Fruit fly (Drosophila melanogaster): Measurements from ENCODE around the gene CG4678.

CG4678 gene

DNA sequence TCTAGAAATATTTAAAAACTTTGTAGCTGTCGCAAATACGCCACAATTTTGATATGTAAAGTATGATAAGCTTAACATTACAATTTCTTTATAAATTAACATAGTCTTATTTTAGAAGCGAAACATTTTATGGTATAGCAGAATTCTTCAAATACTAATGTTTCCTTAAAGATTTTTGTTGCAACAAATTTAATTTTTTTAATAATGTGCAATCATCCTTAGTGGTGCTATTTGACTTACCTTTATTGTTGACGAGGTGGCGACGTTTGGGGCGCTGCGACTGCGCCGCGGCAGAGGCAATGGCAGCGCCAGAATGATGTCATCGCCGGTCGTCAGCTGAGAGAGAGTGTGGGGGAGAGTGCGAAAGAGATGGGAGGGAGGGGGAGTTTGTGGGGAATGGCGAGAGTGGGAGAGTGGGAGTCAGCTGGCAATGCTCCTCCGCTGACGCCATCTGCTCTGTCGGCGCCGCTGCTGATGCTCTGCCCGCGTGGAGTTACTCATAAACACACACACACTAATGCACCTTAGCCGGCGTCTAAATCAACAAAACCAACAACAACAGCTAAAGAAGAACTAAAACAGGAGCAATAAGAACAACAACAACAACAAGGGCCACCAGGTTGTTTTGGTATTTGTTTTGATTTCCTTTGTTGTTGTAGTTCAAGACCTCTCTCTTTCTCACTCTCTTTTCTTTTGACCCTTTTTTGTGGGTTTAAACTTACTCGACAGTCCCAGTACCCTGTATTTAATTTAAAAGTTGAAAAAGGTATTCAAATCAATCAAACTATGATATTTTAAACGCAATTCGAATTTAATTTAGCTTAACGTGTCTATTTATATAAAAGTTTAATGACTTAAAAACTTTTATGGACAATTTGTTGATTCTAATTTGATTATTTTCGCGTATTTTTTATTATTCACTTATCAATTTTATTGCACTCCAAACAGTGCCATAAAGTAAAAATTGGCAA, 27.6 kb downstream of the CG4678 start (continued):
- TF ChIP-seq CG11456 (GFP tag; IDR thresholded peaks at IDR 0.05) (peak; percentile 53; the same call in 2 of the 3 replicates), CG1603 (tag; optimal IDR thresholded peaks at IDR 0.05) (no peak), Trl (optimal IDR thresholded peaks at IDR 0.05) (peak; percentile 36 to 39), Trl (GFP tag; optimal IDR thresholded peaks at IDR 0.05) (no peak), ranshi (GFP tag; IDR thresholded peaks at IDR 0.05) (no peak), CG7357 (GFP tag; IDR thresholded peaks at IDR 0.05) (peak; percentile 54; the same call in 2 of the 3 replicates), CG11085 (GFP tag; IDR thresholded peaks at IDR 0.05) (0 out of 2 replicates have a peak, but pooled peaks have one; percentile 32), CG6254 (GFP tag; optimal IDR thresholded peaks at IDR 0.05) (no peak), fru (optimal IDR thresholded peaks at IDR 0.05) (no peak), gt (GFP tag; IDR thresholded peaks at IDR 0.05) (no peak), CG8924 (tag; optimal IDR thresholded peaks at IDR 0.05) (peak; percentile 79), PHDP (tag; optimal IDR thresholded peaks at IDR 0.05) (peak; percentile 87), CG31224 (GFP tag; IDR thresholded peaks at IDR 0.05) (peak; percentile 35), pb (GFP tag; optimal IDR thresholded peaks at IDR 0.05) (no peak), CG12071 (GFP tag; optimal IDR thresholded peaks at IDR 0.05) (peak; percentile 17), tx (GFP tag; optimal IDR thresholded peaks at IDR 0.05) (peak; percentile 9), cg (GFP tag; optimal IDR thresholded peaks at IDR 0.05) (peak; percentile 56), CG12942 (GFP tag; optimal IDR thresholded peaks at IDR 0.05) (peak; percentile 27), E2f2 (GFP tag; IDR thresholded peaks at IDR 0.05) (peak; percentile 53; the same call in 1 of the 2 replicates), fd102C (GFP tag; optimal IDR thresholded peaks at IDR 0.05) (no peak), rib (GFP tag; IDR thresholded peaks at IDR 0.05) (0 out of 2 replicates have a peak, but pooled peaks have one; percentile 13), Mrtf (GFP tag; IDR thresholded peaks at IDR 0.05) (no peak), CG32772 (GFP tag; IDR thresholded peaks at IDR 0.05) (peak; percentile 67), vnd (GFP tag; IDR thresholded peaks at IDR 0.05; ENCODE audit: partially characterized antibody) (no peak), knrl (GFP tag; IDR thresholded peaks at IDR 0.05; ENCODE audit: partially characterized antibody) (no peak), CG1233 (GFP tag; optimal IDR thresholded peaks at IDR 0.05) (peak; percentile 54), pzg (GFP tag; optimal IDR thresholded peaks at IDR 0.05) (no peak), Xbp1 (GFP tag; optimal IDR thresholded peaks at IDR 0.05) (peak; percentile 73), CG17361 (GFP tag; IDR thresholded peaks at IDR 0.05) (peak; percentile 76; the same call in 2 of the 3 replicates), Antp (GFP tag; optimal IDR thresholded peaks at IDR 0.05) (peak; percentile 4), CG18619 (GFP tag; optimal IDR thresholded peaks at IDR 0.05) (peak; percentile 81), Hsf (GFP tag; optimal IDR thresholded peaks at IDR 0.05) (peak; percentile 63), CG14965 (GFP tag; optimal IDR thresholded peaks at IDR 0.05; ENCODE audit: borderline replicate concordance) (no peak), pho (GFP tag; optimal IDR thresholded peaks at IDR 0.05) (peak; percentile 58), Dref (GFP tag; IDR thresholded peaks at IDR 0.05) (no peak), Ravus (GFP tag; IDR thresholded peaks at IDR 0.05) (peak; percentile 15; the same call in 1 of the 2 replicates), zf30C (GFP tag; optimal IDR thresholded peaks at IDR 0.05) (no peak), CG1529 (GFP tag; optimal IDR thresholded peaks at IDR 0.05) (peak; percentile 67), CG32767 (GFP tag; IDR thresholded peaks at IDR 0.05) (peak; percentile 78), grau (tag; optimal IDR thresholded peaks at IDR 0.05) (peak; percentile 89), btn (GFP tag; optimal IDR thresholded peaks at IDR 0.05) (no peak), ap (GFP tag; IDR thresholded peaks at IDR 0.05) (0 out of 2 replicates have a peak, but pooled peaks have one; percentile 10), CG5953 (GFP tag; IDR thresholded peaks at IDR 0.05) (peak; percentile 13; the same call in 1 of the 2 replicates), sug (tag; optimal IDR thresholded peaks at IDR 0.05) (peak; percentile 47), aop (GFP tag; IDR thresholded peaks at IDR 0.05) (no peak), CG11560 (tag; IDR thresholded peaks at IDR 0.05) (no peak), CG18476 (GFP tag; optimal IDR thresholded peaks at IDR 0.05) (peak; percentile 6), scrt (GFP tag; optimal IDR thresholded peaks at IDR 0.05) (peak; percentile 24), lov (optimal IDR thresholded peaks at IDR 0.05) (no peak), lov (GFP tag; IDR thresholded peaks at IDR 0.05) (no peak)
